Fruit fly (Drosophila melanogaster): ENCODE data around the gene Noc3.

Noc3 gene

dm6 chr3R:7219605-7220004 lies 27.2 kb downstream of the Noc3 start, which contains the start of gene CG14605:
Gene CG14605 (minus strand): TSS chr3R:7219705.
- no peak for TF ChIP-seq ss (GFP tag; optimal IDR thresholded peaks at IDR 0.05)
- TF ChIP-seq CG15336 (GFP tag; IDR thresholded peaks at IDR 0.05), result no peak
- TF ChIP-seq CG10631 (GFP tag; optimal IDR thresholded peaks at IDR 0.05), result no peak
- TF ChIP-seq CG6276 (GFP tag; optimal IDR thresholded peaks at IDR 0.05), result no peak
- TF ChIP-seq dac (GFP tag; optimal IDR thresholded peaks at IDR 0.05), result no peak
- TF ChIP-seq CG7368 (GFP tag; optimal IDR thresholded peaks at IDR 0.05), result no peak
- no peak for TF ChIP-seq esn (GFP tag; optimal IDR thresholded peaks at IDR 0.05)
- TF ChIP-seq Eip75B (GFP tag; optimal IDR thresholded peaks at IDR 0.05), result no peak
- no peak for TF ChIP-seq lz (GFP tag; optimal IDR thresholded peaks at IDR 0.05)
- TF ChIP-seq svp (GFP tag), result no peak
- no peak for TF ChIP-seq fkh (GFP tag; optimal IDR thresholded peaks at IDR 0.05)
- no peak for TF ChIP-seq CG6854 (GFP tag; optimal IDR thresholded peaks at IDR 0.05)
- no peak for TF ChIP-seq Smox (GFP tag; optimal IDR thresholded peaks at IDR 0.05)
- TF ChIP-seq CG6163 (GFP tag; IDR thresholded peaks at IDR 0.05), result no peak
- no peak for TF ChIP-seq fd85E (GFP tag; optimal IDR thresholded peaks at IDR 0.05)
- TF ChIP-seq CG9139 (GFP tag; optimal IDR thresholded peaks at IDR 0.05), result no peak
- no peak for TF ChIP-seq Lpt (GFP tag; optimal IDR thresholded peaks at IDR 0.05)
- TF ChIP-seq Sox15 (GFP tag; optimal IDR thresholded peaks at IDR 0.05), result no peak
- no peak for TF ChIP-seq Eip78C (GFP tag)

dm6 chr3R:7216924-7217529 lies 29.7 kb downstream of the Noc3 start, which contains the start of gene CG14606:
Gene CG14606 (minus strand): TSS chr3R:7217083.
- TF ChIP-seq fkh (GFP tag; optimal IDR thresholded peaks at IDR 0.05), result peak; percentile 56
- 0 out of 3 replicates have a peak, but pooled peaks have one; percentile 7 for TF ChIP-seq eg (GFP tag; IDR thresholded peaks at IDR 0.05)
- peak; percentile 12 for TF ChIP-seq vri (GFP tag; optimal IDR thresholded peaks at IDR 0.05)
- no peak for TF ChIP-seq svp (GFP tag)
- TF ChIP-seq acj6 (GFP tag; optimal IDR thresholded peaks at IDR 0.05), result no peak
- no peak for TF ChIP-seq CG11902 (GFP tag; optimal IDR thresholded peaks at IDR 0.05)

dm6 chr3R:7208331-7208730 lies 38.4 kb downstream of the Noc3 start, which contains the start of gene CG1288:
Gene CG1288 (minus strand): TSS chr3R:7208431.
- TF ChIP-seq Ets96B (tag; optimal IDR thresholded peaks at IDR 0.05) (no peak), net (GFP tag; optimal IDR thresholded peaks at IDR 0.05) (no peak), CG6792 (GFP tag; optimal IDR thresholded peaks at IDR 0.05) (no peak)

dm6 chr3R:7200670-7201069 lies 46.1 kb downstream of the Noc3 start, which contains the start of gene CG14609:
Gene CG14609 (plus strand): TSS chr3R:7200970.
- TF ChIP-seq CG34406 (GFP tag; optimal IDR thresholded peaks at IDR 0.05) (no peak), pdm3 (GFP tag; optimal IDR thresholded peaks at IDR 0.05) (no peak), net (GFP tag; optimal IDR thresholded peaks at IDR 0.05) (no peak), Lpt (GFP tag; optimal IDR thresholded peaks at IDR 0.05) (no peak), CG11902 (GFP tag; optimal IDR thresholded peaks at IDR 0.05) (no peak), CG31627 (GFP tag; optimal IDR thresholded peaks at IDR 0.05) (no peak), achi (GFP tag; optimal IDR thresholded peaks at IDR 0.05) (no peak), CG10669 (GFP tag; optimal IDR thresholded peaks at IDR 0.05) (no peak), lz (GFP tag; optimal IDR thresholded peaks at IDR 0.05) (no peak), CG8119 (GFP tag; IDR thresholded peaks at IDR 0.05) (no peak), fd85E (GFP tag; optimal IDR thresholded peaks at IDR 0.05) (no peak), CG7368 (GFP tag; optimal IDR thresholded peaks at IDR 0.05) (no peak), CG11294 (GFP tag; IDR thresholded peaks at IDR 0.05) (no peak), Eip93F (GFP tag; optimal IDR thresholded peaks at IDR 0.05) (no peak), spab (GFP tag; optimal IDR thresholded peaks at IDR 0.05) (no peak), CG9139 (GFP tag; optimal IDR thresholded peaks at IDR 0.05) (no peak)
